Worm (Caenorhabditis elegans) whole organism, L1 larva: ENCODE data around the gene cnnm-2.
A peak's percentile ranks its signal among the peaks of the same experiment; 100 is the strongest.

ENCODE experiments used
- F16B12.6 ChIP-seq: fragments of 150-350 bp; optimal IDR thresholded peaks from 2 replicates; lab custom pipeline; 2014; ENCODE audit warnings: missing biosample characterization, missing genetic modification characterization
- Y116A8C.19 ChIP-seq: sonication (generic microtip); optimal IDR thresholded peaks from 2 replicates; lab custom pipeline; 2016; ENCODE audit warnings: missing compliant biosample characterization, missing genetic modification characterization, borderline replicate concordance
- alr-1 ChIP-seq: fragments of 200-800 bp; sonication (Bioruptor generic); optimal IDR thresholded peaks from 2 replicates; lab custom pipeline; 2018; ENCODE audit warnings: borderline replicate concordance, mild to moderate bottlenecking, missing genetic modification characterization, missing compliant biosample characterization
- aly-2 ChIP-seq: fragments of 150-350 bp; optimal IDR thresholded peaks from 2 replicates; lab custom pipeline; 2014; ENCODE audit warnings: missing biosample characterization, missing genetic modification characterization
- ama-1 ChIP-seq: fragments of 150-350 bp; optimal IDR thresholded peaks from 2 replicates; lab custom pipeline; 2014
- ceh-82 ChIP-seq, 3 experiments: fragments of 150-350 bp in 1 of 3; sonication (generic microtip) in 2 of 3; optimal IDR thresholded peaks; 2 replicates each; lab custom pipeline; 2014 to 2017; ENCODE audit warnings: missing biosample characterization in 3 of 3, missing genetic modification characterization in 3 of 3
- ceh-90 ChIP-seq: sonication (generic microtip); optimal IDR thresholded peaks from 2 replicates; lab custom pipeline; 2016; ENCODE audit warnings: missing genetic modification characterization, missing compliant biosample characterization
- dpl-1 ChIP-seq, 3 experiments: fragments of 150-350 bp in 2 of 3; sonication (generic microtip) in 1 of 3; optimal IDR thresholded peaks; 2 replicates each; lab custom pipeline; 2014 to 2017; ENCODE audit warnings: missing biosample characterization in 3 of 3, missing genetic modification characterization in 3 of 3, missing genetic modification reagents in 3 of 3
- efl-1 ChIP-seq, 4 experiments: fragments of 150-350 bp; optimal IDR thresholded peaks in 3 of 4; peaks in 1 of 4; 1 replicate in 1 of 4; 2 replicates in 3 of 4; lab custom pipeline; 2014; ENCODE audit warnings: missing biosample characterization in 2 of 4, missing genetic modification characterization in 2 of 4, missing genetic modification reagents in 2 of 4
- efl-3 ChIP-seq: fragments of 200-800 bp; sonication (Bioruptor generic); optimal IDR thresholded peaks from 2 replicates; lab custom pipeline; 2018; ENCODE audit warnings: mild to moderate bottlenecking, missing genetic modification characterization, missing compliant biosample characterization
- egl-27 ChIP-seq, 2 experiments: fragments of 150-350 bp in 1 of 2; sonication (generic microtip); optimal IDR thresholded peaks; 3 replicates each; lab custom pipeline; 2017 to 2018; ENCODE audit warnings: missing biosample characterization in 2 of 2, missing genetic modification characterization in 2 of 2, missing genetic modification reagents in 2 of 2
- elt-2 ChIP-seq: sonication (generic microtip); optimal IDR thresholded peaks from 2 replicates; lab custom pipeline; 2016; ENCODE audit warnings: missing genetic modification characterization, mild to moderate bottlenecking, inconsistent platforms, missing compliant biosample characterization, missing genetic modification reagents
- hlh-4 ChIP-seq: sonication (generic microtip); optimal IDR thresholded peaks from 2 replicates; lab custom pipeline; 2016; ENCODE audit warnings: mild to moderate bottlenecking, missing genetic modification characterization, missing compliant biosample characterization
- jun-1 ChIP-seq: fragments of 150-350 bp; optimal IDR thresholded peaks from 2 replicates; lab custom pipeline; 2014; ENCODE audit warnings: missing biosample characterization, missing genetic modification reagents, missing genetic modification characterization
- lin-14 ChIP-seq: fragments of 200-800 bp; sonication (Bioruptor generic); optimal IDR thresholded peaks from 2 replicates; lab custom pipeline; 2018; ENCODE audit warnings: mild to moderate bottlenecking, missing genetic modification characterization, moderate library complexity, missing compliant biosample characterization
- lin-35 ChIP-seq, 2 experiments: fragments of 150-350 bp; optimal IDR thresholded peaks; 2 replicates each; lab custom pipeline; 2014; ENCODE audit warnings: missing biosample characterization in 2 of 2, missing genetic modification characterization in 2 of 2, missing genetic modification reagents in 2 of 2
- lir-3 ChIP-seq: sonication (generic microtip); optimal IDR thresholded peaks from 2 replicates; lab custom pipeline; 2016; ENCODE audit warnings: mild to moderate bottlenecking, missing genetic modification characterization, moderate library complexity, missing compliant biosample characterization; ENCODE audit not compliant: poor library complexity
- nhr-11 ChIP-seq: fragments of 150-350 bp; optimal IDR thresholded peaks from 2 replicates; lab custom pipeline; 2014; ENCODE audit warnings: missing biosample characterization, missing genetic modification characterization
- nhr-237 ChIP-seq: fragments of 150-350 bp; optimal IDR thresholded peaks from 2 replicates; lab custom pipeline; 2014; ENCODE audit warnings: missing biosample characterization, missing genetic modification characterization
- nhr-90 ChIP-seq: sonication (generic microtip); optimal IDR thresholded peaks from 2 replicates; lab custom pipeline; 2016; ENCODE audit warnings: mild to moderate bottlenecking, missing genetic modification characterization, missing compliant biosample characterization; ENCODE audit not compliant: poor library complexity
- pag-3 ChIP-seq: sonication (generic microtip); optimal IDR thresholded peaks from 2 replicates; lab custom pipeline; 2017; ENCODE audit warnings: missing genetic modification characterization, mild to moderate bottlenecking, missing compliant biosample characterization, antibody characterized with exemption, borderline replicate concordance; ENCODE audit not compliant: insufficient read depth
- pqm-1 ChIP-seq: sonication (generic microtip); optimal IDR thresholded peaks from 3 replicates; lab custom pipeline; 2017; ENCODE audit warnings: missing biosample characterization, missing genetic modification characterization
- snu-23 ChIP-seq: sonication (generic microtip); optimal IDR thresholded peaks from 2 replicates; lab custom pipeline; 2016; ENCODE audit warnings: missing genetic modification characterization, missing compliant biosample characterization
- sptf-1 ChIP-seq: fragments of 150-350 bp; optimal IDR thresholded peaks from 2 replicates; lab custom pipeline; 2014; ENCODE audit warnings: missing biosample characterization, missing genetic modification characterization
- swsn-7 ChIP-seq: sonication (generic microtip); optimal IDR thresholded peaks from 2 replicates; lab custom pipeline; 2016; ENCODE audit warnings: missing genetic modification characterization, missing compliant biosample characterization
- unc-30 ChIP-seq: sonication (generic microtip); optimal IDR thresholded peaks from 2 replicates; lab custom pipeline; 2017; ENCODE audit warnings: missing biosample characterization, missing genetic modification characterization
- unc-62 ChIP-seq: fragments of 150-350 bp; optimal IDR thresholded peaks from 2 replicates; lab custom pipeline; 2014; ENCODE audit warnings: missing biosample characterization, missing genetic modification reagents, missing genetic modification characterization
- unc-86 ChIP-seq: sonication (generic microtip); optimal IDR thresholded peaks from 2 replicates; lab custom pipeline; 2016; ENCODE audit warnings: missing genetic modification characterization, missing compliant biosample characterization
- vab-15 ChIP-seq: sonication (generic microtip); optimal IDR thresholded peaks from 2 replicates; lab custom pipeline; 2017; ENCODE audit warnings: missing genotype, mild to moderate bottlenecking, missing genetic modification characterization, missing compliant biosample characterization
- zip-4 ChIP-seq: fragments of 200-800 bp; sonication (Bioruptor generic); optimal IDR thresholded peaks from 2 replicates; lab custom pipeline; 2018; ENCODE audit warnings: mild to moderate bottlenecking, missing genetic modification characterization, moderate library complexity, missing compliant biosample characterization
- ztf-11 ChIP-seq, 2 experiments: sonication (generic microtip); optimal IDR thresholded peaks; 2 replicates each; lab custom pipeline; 2016 to 2017; ENCODE audit warnings: missing genetic modification characterization in 2 of 2, missing biosample characterization in 1 of 2, missing compliant biosample characterization in 1 of 2
- ztf-4 ChIP-seq: fragments of 150-350 bp; optimal IDR thresholded peaks from 2 replicates; lab custom pipeline; 2014; ENCODE audit warnings: missing biosample characterization, missing genetic modification characterization

cnnm-2 gene

ce11 chrX:8820643-8821042, 8.7 kb downstream of the cnnm-2 start:
- no peak for TF ChIP-seq aly-2 (tag; lab: Kevin White, UChicago)
- TF ChIP-seq lin-35 (GFP tag; optimal IDR thresholded peaks at IDR 0.05; lab: Kevin White, UChicago) = peak in 1 of 2 experiments; percentile 13
- peak; percentile 75 for TF ChIP-seq elt-2 (tag; lab: Kevin White, UChicago)
- TF ChIP-seq nhr-237 (tag; lab: Kevin White, UChicago) = no peak

- TF ChIP-seq dpl-1 (GFP tag; optimal IDR thresholded peaks at IDR 0.05; lab: Kevin White, UChicago) (no peak), vab-15 (tag; lab: Kevin White, UChicago) (no peak), F16B12.6 (tag; lab: Kevin White, UChicago) (no peak), egl-27 (tag; optimal IDR thresholded peaks at IDR 0.05; lab: Kevin White, UChicago) (no peak), unc-86 (tag; lab: Kevin White, UChicago) (no peak), pqm-1 (tag; lab: Kevin White, UChicago) (peak; percentile 15), aly-2 (tag; lab: Kevin White, UChicago) (no peak), unc-30 (tag; lab: Kevin White, UChicago) (no peak), snu-23 (GFP tag; lab: Kevin White, UChicago) (no peak), sptf-1 (tag; lab: Kevin White, UChicago) (no peak), hlh-4 (tag; lab: Kevin White, UChicago) (no peak), zip-4 (GFP tag; lab: Kevin White, UChicago) (no peak), efl-1 (optimal IDR thresholded peaks at IDR 0.05; lab: Kevin White, UChicago) (no peak), efl-1 (GFP tag; optimal IDR thresholded peaks at IDR 0.05 in 1 of 2; lab: Kevin White, UChicago) (peak in 1 of 2 experiments; percentile 47), swsn-7 (tag; lab: Kevin White, UChicago) (no peak), efl-3 (GFP tag; lab: Kevin White, UChicago) (no peak), unc-62 (no peak), lir-3 (no peak), nhr-90 (tag; lab: Kevin White, UChicago) (peak; percentile 21), elt-2 (tag; lab: Kevin White, UChicago) (peak; percentile 92), lin-35 (GFP tag; optimal IDR thresholded peaks at IDR 0.05; lab: Kevin White, UChicago) (peak in 1 of 2 experiments; percentile 34), ceh-90 (tag; lab: Kevin White, UChicago) (no peak), ceh-82 (tag; optimal IDR thresholded peaks at IDR 0.05; lab: Kevin White, UChicago) (no peak), pag-3 (tag; lab: Kevin White, UChicago) (no peak), jun-1 (tag; lab: Kevin White, UChicago) (peak; percentile 23), ama-1 (lab: Kevin White, UChicago) (no peak), alr-1 (tag; lab: Kevin White, UChicago) (no peak)
Measured at ce11 chrX:8824437-8824836, 12.5 kb downstream of the cnnm-2 start, which contains the start of gene ifd-1. Gene ifd-1 (minus strand): TSS chrX:8824448.

- no peak for TF ChIP-seq zip-4 (GFP tag; lab: Kevin White, UChicago)
- TF ChIP-seq Y116A8C.19 (tag; lab: Kevin White, UChicago) = no peak
- no peak for TF ChIP-seq lin-14
- no peak for TF ChIP-seq nhr-90 (tag; lab: Kevin White, UChicago)
- TF ChIP-seq alr-1 (tag; lab: Kevin White, UChicago) = no peak
- TF ChIP-seq hlh-4 (tag; lab: Kevin White, UChicago) = no peak
- TF ChIP-seq pag-3 (tag; lab: Kevin White, UChicago) = no peak
- TF ChIP-seq nhr-11 (tag; lab: Kevin White, UChicago) = no peak
- no peak for TF ChIP-seq ztf-4 (tag; lab: Kevin White, UChicago)
- TF ChIP-seq ztf-11 (tag; optimal IDR thresholded peaks at IDR 0.05; lab: Kevin White, UChicago) = no peak
Measured at ce11 chrX:8828365-8828764, 16.5 kb downstream of the cnnm-2 start, which contains the start of gene rcs-1. Gene rcs-1 (minus strand): TSS chrX:8828540.

- TF ChIP-seq unc-62 (no peak), elt-2 (tag; lab: Kevin White, UChicago) (peak; percentile 14)
Measured at ce11 chrX:8831162-8831561, 19.3 kb downstream of the cnnm-2 start, which contains the start of gene C28G1.6. Gene C28G1.6 (minus strand): TSS chrX:8831262.
